Worm (Caenorhabditis elegans): Measurements from ENCODE around the gene C37E2.10.

Gene C37E2.10

DNA sequence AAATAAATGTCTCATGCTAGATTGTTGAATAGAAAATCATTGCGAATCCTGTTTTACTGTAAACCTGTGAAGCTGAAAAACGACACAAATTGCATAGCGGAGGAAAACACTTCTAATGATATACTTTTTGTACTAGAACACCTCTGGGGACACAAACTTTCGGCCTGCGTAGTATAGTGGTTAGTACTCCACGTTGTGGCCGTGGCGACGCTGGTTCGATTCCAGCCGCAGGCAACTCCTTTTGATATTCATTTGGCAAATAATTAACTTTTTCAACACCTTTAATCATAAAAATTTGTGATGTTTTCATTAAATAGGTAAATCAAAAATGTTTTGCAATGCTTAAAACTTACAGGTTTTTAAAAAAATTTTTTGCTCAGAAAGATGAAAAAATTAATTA lies 43.9 kb upstream of the C37E2.10 start (continued):
- TF ChIP-seq daf-16 (GFP tag; optimal IDR thresholded peaks at IDR 0.05), result peak in 1 of 2 experiments; percentile 29
- peak; percentile 51 for TF ChIP-seq daf-16 (tag; optimal IDR thresholded peaks at IDR 0.05)
- no peak for TF ChIP-seq lir-3 (tag; optimal IDR thresholded peaks at IDR 0.05)
- TF ChIP-seq spr-3 (GFP tag; optimal IDR thresholded peaks at IDR 0.05), result no peak
- no peak for TF ChIP-seq madf-9 (GFP tag; conservative IDR thresholded peaks at IDR 0.05)
- TF ChIP-seq lin-38 (GFP tag; IDR thresholded peaks at IDR 0.05), result peak; percentile 60
- TF ChIP-seq nhr-42 (GFP tag; IDR thresholded peaks at IDR 0.05), result no peak
- no peak for TF ChIP-seq fkh-10 (GFP tag; optimal IDR thresholded peaks at IDR 0.05)
- peak; percentile 74 for TF ChIP-seq daf-19 (GFP tag; conservative IDR thresholded peaks at IDR 0.05)
- no peak for TF ChIP-seq jun-1 (tag; optimal IDR thresholded peaks at IDR 0.05)
- TF ChIP-seq snpc-1.2 (GFP tag; IDR thresholded peaks at IDR 0.05), result peak; percentile 81
- TF ChIP-seq duxl-1 (tag; optimal IDR thresholded peaks at IDR 0.05; ENCODE audit: poor library complexity), result peak; percentile 39
- peak; percentile 9 for TF ChIP-seq aha-1 (tag)
- no peak for TF ChIP-seq zfp-3 (GFP tag; conservative IDR thresholded peaks at IDR 0.05)
- no peak for TF ChIP-seq lsy-2 (tag; optimal IDR thresholded peaks at IDR 0.05)
- TF ChIP-seq mxl-2 (GFP tag; conservative IDR thresholded peaks at IDR 0.05), result no peak
- TF ChIP-seq lin-39 (tag; optimal IDR thresholded peaks at IDR 0.05), result no peak
- TF ChIP-seq ceh-28 (tag; optimal IDR thresholded peaks at IDR 0.05), result no peak
- TF ChIP-seq D1046.2 (GFP tag; IDR thresholded peaks at IDR 0.05), result 0 out of 2 replicates have a peak, but pooled peaks have one; percentile 10
- no peak for TF ChIP-seq unc-62 (GFP tag; optimal IDR thresholded peaks at IDR 0.05 in 1 of 2)
- TF ChIP-seq unc-62 (tag; optimal IDR thresholded peaks at IDR 0.05), result no peak
- no peak for TF ChIP-seq lin-15B (tag; optimal IDR thresholded peaks at IDR 0.05)
- TF ChIP-seq ctbp-1 (GFP tag; IDR thresholded peaks at IDR 0.05), result no peak
- no peak for TF ChIP-seq ceh-62 (tag; optimal IDR thresholded peaks at IDR 0.05)
- TF ChIP-seq pha-4 (GFP tag; IDR thresholded peaks at IDR 0.05), result peak; percentile 54; the same call in 1 of the 2 replicates
- TF ChIP-seq pha-4 (tag; optimal IDR thresholded peaks at IDR 0.05), result no peak
- TF ChIP-seq unc-39 (tag; optimal IDR thresholded peaks at IDR 0.05), result no peak
- no peak for TF ChIP-seq nhr-237 (tag; optimal IDR thresholded peaks at IDR 0.05)
- no peak for TF ChIP-seq skn-1 (tag; optimal IDR thresholded peaks at IDR 0.05)
- TF ChIP-seq saeg-2 (GFP tag; IDR thresholded peaks at IDR 0.05), result no peak
- TF ChIP-seq egl-27 (tag; optimal IDR thresholded peaks at IDR 0.05), result no peak
- TF ChIP-seq Y48G9A.11 (GFP tag; IDR thresholded peaks at IDR 0.05), result peak; percentile 56; the same call in 1 of the 2 replicates
- TF ChIP-seq nhr-11 (tag; optimal IDR thresholded peaks at IDR 0.05), result no peak
- TF ChIP-seq dve-1 (tag; optimal IDR thresholded peaks at IDR 0.05; ENCODE audit: insufficient read depth), result peak; percentile 49
- TF ChIP-seq arid-1 (GFP tag; conservative IDR thresholded peaks at IDR 0.05), result 0 out of 2 replicates have a peak, but pooled peaks have one; percentile 31
- no peak for TF ChIP-seq hlh-11 (tag; optimal IDR thresholded peaks at IDR 0.05)
- no peak for TF ChIP-seq T20F7.1 (GFP tag; optimal IDR thresholded peaks at IDR 0.05)
- peak; percentile 74; the same call in 1 of the 2 replicates for TF ChIP-seq lin-1 (GFP tag; IDR thresholded peaks at IDR 0.05)
- TF ChIP-seq daf-12 (tag; optimal IDR thresholded peaks at IDR 0.05), result no peak
- no peak for TF ChIP-seq nhr-48 (tag; optimal IDR thresholded peaks at IDR 0.05)
- TF ChIP-seq dmd-8 (GFP tag; IDR thresholded peaks at IDR 0.05), result peak; percentile 65; the same call in 1 of the 2 replicates
- TF ChIP-seq ceh-44 (GFP tag; IDR thresholded peaks at IDR 0.05), result no peak; the same call in 1 of the 2 replicates
- TF ChIP-seq dpl-1 (GFP tag; optimal IDR thresholded peaks at IDR 0.05), result no peak
- no peak for TF ChIP-seq lin-13 (GFP tag; optimal IDR thresholded peaks at IDR 0.05)
- no peak for TF ChIP-seq ZK337.2 (GFP tag; IDR thresholded peaks at IDR 0.05)
- TF ChIP-seq nhr-10 (tag; optimal IDR thresholded peaks at IDR 0.05), result no peak
- TF ChIP-seq ceh-82 (tag; optimal IDR thresholded peaks at IDR 0.05), result no peak
- TF ChIP-seq F26F4.8 (GFP tag; conservative IDR thresholded peaks at IDR 0.05), result no peak
- 0 out of 2 replicates have a peak, but pooled peaks have one; percentile 46 for TF ChIP-seq mdt-29 (GFP tag; IDR thresholded peaks at IDR 0.05)
- TF ChIP-seq ZK546.5 (tag; optimal IDR thresholded peaks at IDR 0.05), result no peak
- TF ChIP-seq rbr-2 (tag; optimal IDR thresholded peaks at IDR 0.05), result no peak
- no peak for TF ChIP-seq attf-4 (tag; optimal IDR thresholded peaks at IDR 0.05)
- no peak for TF ChIP-seq mdl-1 (tag; optimal IDR thresholded peaks at IDR 0.05)

Measured in whole organism, L4 larva.